Worm (Caenorhabditis elegans) whole organism, mixed stage, embryonic: ENCODE data around the gene ZC317.6.
"Not testable (repeated sequence)": the region's sequence is repeated elsewhere in the genome, so short reads cannot be mapped to it uniquely, and the experiment has no call there.

ENCODE experiments used
- bed-3 ChIP-seq: fragments of 200-800 bp; sonication (Bioruptor generic); optimal IDR thresholded peaks from 3 replicates; lab custom pipeline; 2018; ENCODE audit warnings: mild to moderate bottlenecking, missing genetic modification characterization, moderate library complexity, missing compliant biosample characterization
- blmp-1 ChIP-seq: fragments of 150-350 bp; optimal IDR thresholded peaks from 2 replicates; lab custom pipeline; 2014; ENCODE audit warnings: missing biosample characterization, missing genetic modification characterization
- ceh-39 ChIP-seq: fragments of 150-350 bp; optimal IDR thresholded peaks from 2 replicates; lab custom pipeline; 2014; ENCODE audit warnings: missing biosample characterization, missing genetic modification characterization
- ceh-43 ChIP-seq: fragments of 200-800 bp; sonication (Bioruptor generic); optimal IDR thresholded peaks from 2 replicates; lab custom pipeline; 2018; ENCODE audit warnings: mild to moderate bottlenecking, missing genetic modification characterization, moderate library complexity, missing compliant biosample characterization
- ceh-83 ChIP-seq: fragments of 200-800 bp; sonication (Bioruptor generic); optimal IDR thresholded peaks from 2 replicates; lab custom pipeline; 2018; ENCODE audit warnings: mild to moderate bottlenecking, missing genetic modification characterization, missing compliant biosample characterization
- ces-1 ChIP-seq: fragments of 150-350 bp; optimal IDR thresholded peaks from 2 replicates; lab custom pipeline; 2014; ENCODE audit warnings: missing biosample characterization, missing genetic modification reagents, missing genetic modification characterization
- cnd-1 ChIP-seq: fragments of 200-800 bp; sonication (Bioruptor generic); optimal IDR thresholded peaks from 2 replicates; lab custom pipeline; 2018; ENCODE audit warnings: mild to moderate bottlenecking, missing genetic modification characterization, missing compliant biosample characterization
- drap-1 ChIP-seq: fragments of 200-800 bp; sonication (Bioruptor generic); optimal IDR thresholded peaks from 3 replicates; lab custom pipeline; 2018; ENCODE audit warnings: mild to moderate bottlenecking, missing genetic modification characterization, missing compliant biosample characterization
- elt-1 ChIP-seq: sonication (generic microtip); optimal IDR thresholded peaks from 2 replicates; lab custom pipeline; 2017; ENCODE audit warnings: missing genetic modification characterization, mild to moderate bottlenecking, missing compliant biosample characterization, antibody characterized with exemption, moderate library complexity, borderline replicate concordance; ENCODE audit not compliant: insufficient read depth
- elt-3 ChIP-seq: fragments of 150-350 bp; optimal IDR thresholded peaks from 2 replicates; lab custom pipeline; 2014; ENCODE audit warnings: missing biosample characterization, missing genetic modification characterization
- flh-1 ChIP-seq: fragments of 200-800 bp; sonication (Bioruptor generic); optimal IDR thresholded peaks from 2 replicates; lab custom pipeline; 2018; ENCODE audit warnings: mild to moderate bottlenecking, missing genetic modification characterization, moderate library complexity, missing compliant biosample characterization
- ham-2 ChIP-seq: fragments of 200-800 bp; sonication (Bioruptor generic); optimal IDR thresholded peaks from 2 replicates; lab custom pipeline; 2018; ENCODE audit warnings: mild to moderate bottlenecking, missing genetic modification characterization, missing compliant biosample characterization
- hlh-1 ChIP-seq: fragments of 150-350 bp; optimal IDR thresholded peaks from 2 replicates; lab custom pipeline; 2014; ENCODE audit warnings: missing biosample characterization, missing genetic modification reagents, missing genetic modification characterization
- lin-13 ChIP-seq: fragments of 150-350 bp; optimal IDR thresholded peaks from 2 replicates; lab custom pipeline; 2014; ENCODE audit warnings: missing biosample characterization, missing genetic modification characterization
- lsy-2 ChIP-seq: fragments of 150-350 bp; optimal IDR thresholded peaks from 2 replicates; lab custom pipeline; 2014; ENCODE audit warnings: missing biosample characterization, missing genetic modification characterization
- mep-1 ChIP-seq: fragments of 150-350 bp; optimal IDR thresholded peaks from 2 replicates; lab custom pipeline; 2017; ENCODE audit warnings: missing biosample characterization, missing genetic modification reagents, missing genetic modification characterization, inconsistent platforms
- mls-2 ChIP-seq: sonication (generic microtip); optimal IDR thresholded peaks from 2 replicates; lab custom pipeline; 2016; ENCODE audit warnings: mild to moderate bottlenecking, missing genetic modification characterization, moderate library complexity, missing compliant biosample characterization
- nhr-12 ChIP-seq: fragments of 150-350 bp; optimal IDR thresholded peaks from 2 replicates; lab custom pipeline; 2014; ENCODE audit warnings: missing biosample characterization, missing genetic modification characterization
- nhr-2 ChIP-seq: fragments of 150-350 bp; optimal IDR thresholded peaks from 2 replicates; lab custom pipeline; 2014; ENCODE audit warnings: missing biosample characterization, missing genetic modification characterization
- nhr-237 ChIP-seq: fragments of 150-350 bp; optimal IDR thresholded peaks from 2 replicates; lab custom pipeline; 2014; ENCODE audit warnings: missing biosample characterization, missing genetic modification characterization
- nhr-28 ChIP-seq: fragments of 150-350 bp; optimal IDR thresholded peaks from 2 replicates; lab custom pipeline; 2014; ENCODE audit warnings: missing biosample characterization, missing genetic modification characterization
- nhr-76 ChIP-seq: sonication (generic microtip); optimal IDR thresholded peaks from 2 replicates; lab custom pipeline; 2017; ENCODE audit warnings: missing biosample characterization, missing genetic modification characterization
- pha-4 ChIP-seq: fragments of 150-350 bp; optimal IDR thresholded peaks from 2 replicates; lab custom pipeline; 2018; ENCODE audit warnings: missing biosample characterization, missing genetic modification reagents, missing genetic modification characterization
- sem-2 ChIP-seq: fragments of 200-800 bp; sonication (Bioruptor generic); optimal IDR thresholded peaks from 2 replicates; lab custom pipeline; 2018; ENCODE audit warnings: mild to moderate bottlenecking, missing genetic modification characterization, missing compliant biosample characterization
- snpc-4 ChIP-seq: fragments of 150-350 bp; optimal IDR thresholded peaks from 2 replicates; lab custom pipeline; 2014; ENCODE audit warnings: missing biosample characterization, missing genetic modification characterization
- tbx-8 ChIP-seq: fragments of 200-800 bp; sonication (Bioruptor generic); optimal IDR thresholded peaks from 2 replicates; lab custom pipeline; 2018; ENCODE audit warnings: mild to moderate bottlenecking, missing genetic modification characterization, moderate library complexity, missing compliant biosample characterization
- unc-120 ChIP-seq: sonication (generic microtip); optimal IDR thresholded peaks from 2 replicates; lab custom pipeline; 2017; ENCODE audit warnings: missing genetic modification characterization, missing compliant biosample characterization; ENCODE audit not compliant: poor library complexity, severe bottlenecking
- unc-39 ChIP-seq: fragments of 150-350 bp; optimal IDR thresholded peaks from 2 replicates; lab custom pipeline; 2014; ENCODE audit warnings: missing biosample characterization, missing genetic modification characterization
- unc-62 ChIP-seq: fragments of 150-350 bp; optimal IDR thresholded peaks from 2 replicates; lab custom pipeline; 2014; ENCODE audit warnings: missing biosample characterization, missing genetic modification reagents, missing genetic modification characterization
- zip-8 ChIP-seq: fragments of 150-350 bp; optimal IDR thresholded peaks from 2 replicates; lab custom pipeline; 2014; ENCODE audit warnings: missing biosample characterization, missing genetic modification characterization
- ztf-11 ChIP-seq: fragments of 150-350 bp; optimal IDR thresholded peaks from 2 replicates; lab custom pipeline; 2014; ENCODE audit warnings: missing biosample characterization, missing genetic modification characterization

Gene ZC317.6

ce11 chrV:5488766-5489165 lies 20.4 kb upstream of the ZC317.6 start, which contains the start of gene grl-18:
Gene grl-18, minus strand, starts transcription at chrV:5488866.
- no peak for TF ChIP-seq pha-4 (tag; lab: Kevin White, UChicago)
- TF ChIP-seq lsy-2 = no peak
- TF ChIP-seq tbx-8 (GFP tag; lab: Kevin White, UChicago) = no peak
- TF ChIP-seq ceh-83 (GFP tag; lab: Kevin White, UChicago) = no peak
- TF ChIP-seq cnd-1 = no peak
- TF ChIP-seq snpc-4 (tag; lab: Kevin White, UChicago) = no peak
- TF ChIP-seq elt-3 (tag; lab: Kevin White, UChicago) = no peak
- TF ChIP-seq hlh-1 (tag; lab: Kevin White, UChicago) = no peak

- TF ChIP-seq ztf-11 (tag; lab: Kevin White, UChicago) (no peak), cnd-1 (no peak), nhr-237 (tag; lab: Kevin White, UChicago) (no peak), nhr-76 (tag; lab: Kevin White, UChicago) (no peak), nhr-2 (tag; lab: Kevin White, UChicago) (no peak), unc-120 (no peak), elt-3 (tag; lab: Kevin White, UChicago) (no peak), nhr-12 (tag; lab: Kevin White, UChicago) (no peak), ham-2 (GFP tag; lab: Kevin White, UChicago) (no peak), unc-62 (GFP tag; lab: Kevin White, UChicago) (no peak), nhr-28 (tag; lab: Kevin White, UChicago) (no peak), lin-13 (no peak), flh-1 (GFP tag; lab: Kevin White, UChicago) (no peak), mls-2 (no peak), snpc-4 (tag; lab: Kevin White, UChicago) (no peak), ceh-39 (tag; lab: Kevin White, UChicago) (no peak), bed-3 (GFP tag; lab: Kevin White, UChicago) (no peak), sem-2 (GFP tag; lab: Kevin White, UChicago) (no peak)
- TF ChIP-seq, all 35 proteins: peak for 0
These were observed 18.8 kb upstream of the ZC317.6 start for ce11 chrV:5487180-5487579.

- TF ChIP-seq nhr-28 (tag; lab: Kevin White, UChicago) (no peak), zip-8 (tag; lab: Kevin White, UChicago) (no peak), unc-39 (tag; lab: Kevin White, UChicago) (no peak)
These were observed 16.5 kb upstream of the ZC317.6 start, which contains the start of gene srg-65 for ce11 chrV:5484866-5485265. Gene srg-65, minus strand, starts transcription at chrV:5484966.

ce11 chrV:5482315-5482714 lies 13.9 kb upstream of the ZC317.6 start, which contains the start of gene srg-66:
Gene srg-66, minus strand, starts transcription at chrV:5482415.
- TF ChIP-seq ceh-43 (GFP tag; lab: Kevin White, UChicago) (no peak), zip-8 (tag; lab: Kevin White, UChicago) (no peak), lsy-2 (no peak), unc-39 (tag; lab: Kevin White, UChicago) (no peak)
- TF ChIP-seq, all 35 proteins: peak for 0

- TF ChIP-seq drap-1 (GFP tag; lab: Kevin White, UChicago) = no peak
- no peak for TF ChIP-seq blmp-1 (tag; lab: Kevin White, UChicago)
- no peak for TF ChIP-seq nhr-237 (tag; lab: Kevin White, UChicago)
- TF ChIP-seq pha-4 (tag; lab: Kevin White, UChicago) = no peak
- TF ChIP-seq zip-8 (tag; lab: Kevin White, UChicago) = no peak
- TF ChIP-seq nhr-12 (tag; lab: Kevin White, UChicago) = no peak
- TF ChIP-seq ztf-11 (tag; lab: Kevin White, UChicago) = no peak
- no peak for TF ChIP-seq unc-62 (GFP tag; lab: Kevin White, UChicago)
- no peak for TF ChIP-seq ceh-83 (GFP tag; lab: Kevin White, UChicago)
- TF ChIP-seq elt-1 (tag; lab: Kevin White, UChicago) = no peak
These were observed 9.3 kb upstream of the ZC317.6 start for ce11 chrV:5477719-5478118.

- TF ChIP-seq ces-1 (GFP tag; lab: Kevin White, UChicago); mep-1 (tag; lab: Kevin White, UChicago); ztf-11 (tag; lab: Kevin White, UChicago): not testable (repeated sequence)
- TF ChIP-seq, all 35 proteins: peak for 0; not testable (repeated sequence) for 35
These were observed 2.5 kb upstream of the ZC317.6 start, which contains the start of gene ZC317.7 for ce11 chrV:5470930-5471329. Gene ZC317.7, minus strand, starts transcription at chrV:5471030.
